Fruit fly (Drosophila melanogaster): ENCODE data around the gene Shawl.
A peak's percentile ranks its signal among the peaks of the same experiment; 100 is the strongest.

The Shawl gene

dm6 chr2L:9387240-9387672 lies 27.7 kb downstream of the Shawl start, which contains the start of gene Aldh (continued):
- TF ChIP-seq en (GFP tag; optimal IDR thresholded peaks at IDR 0.05) = no peak
- TF ChIP-seq sna (GFP tag; IDR thresholded peaks at IDR 0.05; ENCODE audit: partially characterized antibody) = no peak
- no peak for TF ChIP-seq Elba2 (GFP tag; optimal IDR thresholded peaks at IDR 0.05)
- peak; percentile 11 for TF ChIP-seq CG1602 (GFP tag; optimal IDR thresholded peaks at IDR 0.05)
- TF ChIP-seq maf-S (GFP tag; optimal IDR thresholded peaks at IDR 0.05) = no peak
- TF ChIP-seq Tbp (GFP tag; optimal IDR thresholded peaks at IDR 0.05) = no peak
- no peak for TF ChIP-seq chm (GFP tag; IDR thresholded peaks at IDR 0.05)
- TF ChIP-seq YL-1 (GFP tag; optimal IDR thresholded peaks at IDR 0.05) = no peak
- no peak for TF ChIP-seq MESR4 (GFP tag; optimal IDR thresholded peaks at IDR 0.05)
- TF ChIP-seq CG43689 (GFP tag; IDR thresholded peaks at IDR 0.05) = no peak
- no peak for TF ChIP-seq HLHmδ (GFP tag; optimal IDR thresholded peaks at IDR 0.05)
- TF ChIP-seq CG17568 (GFP tag; optimal IDR thresholded peaks at IDR 0.05) = no peak
- TF ChIP-seq NC2β (GFP tag; optimal IDR thresholded peaks at IDR 0.05) = no peak
- TF ChIP-seq rib (GFP tag; IDR thresholded peaks at IDR 0.05) = peak; percentile 32; the same call in 1 of the 2 replicates
- TF ChIP-seq pan (optimal IDR thresholded peaks at IDR 0.05) = no peak
- TF ChIP-seq pan (GFP tag; optimal IDR thresholded peaks at IDR 0.05 in 1 of 2, IDR thresholded peaks at IDR 0.05 in 1 of 2) = no peak
- no peak for TF ChIP-seq Nf-YB (GFP tag; optimal IDR thresholded peaks at IDR 0.05)
- TF ChIP-seq gro (GFP tag; optimal IDR thresholded peaks at IDR 0.05) = no peak
- TF ChIP-seq CG4328 (GFP tag; optimal IDR thresholded peaks at IDR 0.05) = peak; percentile 20
- no peak for TF ChIP-seq CG2202 (tag; optimal IDR thresholded peaks at IDR 0.05)
- no peak for TF ChIP-seq mld (GFP tag; IDR thresholded peaks at IDR 0.05; ENCODE audit: partially characterized antibody)
- TF ChIP-seq ttk (GFP tag; IDR thresholded peaks at IDR 0.05) = no peak
- TF ChIP-seq twi (tag; optimal IDR thresholded peaks at IDR 0.05) = no peak
- TF ChIP-seq run (tag; optimal IDR thresholded peaks at IDR 0.05) = no peak
- TF ChIP-seq CG6854 (GFP tag; optimal IDR thresholded peaks at IDR 0.05) = no peak
- TF ChIP-seq Ets97D (GFP tag; optimal IDR thresholded peaks at IDR 0.05) = no peak
- peak; percentile 33 for TF ChIP-seq CG15514 (GFP tag; optimal IDR thresholded peaks at IDR 0.05)
- no peak for TF ChIP-seq bsh (GFP tag; optimal IDR thresholded peaks at IDR 0.05)
- TF ChIP-seq Dek (tag; optimal IDR thresholded peaks at IDR 0.05) = peak; percentile 56
- no peak for TF ChIP-seq CG11398 (GFP tag; optimal IDR thresholded peaks at IDR 0.05)
- TF ChIP-seq E2f1 (GFP tag; IDR thresholded peaks at IDR 0.05) = no peak
- peak; percentile 18 for TF ChIP-seq NfI (GFP tag; optimal IDR thresholded peaks at IDR 0.05)
- TF ChIP-seq CG12659 (GFP tag; optimal IDR thresholded peaks at IDR 0.05) = peak; percentile 28
- no peak for TF ChIP-seq ERR (GFP tag; optimal IDR thresholded peaks at IDR 0.05)
- no peak for TF ChIP-seq CG30020 (tag; optimal IDR thresholded peaks at IDR 0.05)
- TF ChIP-seq CG17385 (GFP tag; optimal IDR thresholded peaks at IDR 0.05) = peak; percentile 30
- no peak for TF ChIP-seq D (optimal IDR thresholded peaks at IDR 0.05)
- TF ChIP-seq D (GFP tag; optimal IDR thresholded peaks at IDR 0.05) = no peak
- no peak for TF ChIP-seq hbn (GFP tag; IDR thresholded peaks at IDR 0.05; ENCODE audit: partially characterized antibody)
- peak; percentile 71 for TF ChIP-seq exex (tag; optimal IDR thresholded peaks at IDR 0.05)
- TF ChIP-seq D19B (GFP tag; optimal IDR thresholded peaks at IDR 0.05) = peak; percentile 43
- TF ChIP-seq CG33213 (GFP tag; optimal IDR thresholded peaks at IDR 0.05) = no peak
- no peak for TF ChIP-seq Ssrp (tag; optimal IDR thresholded peaks at IDR 0.05)
- no peak for TF ChIP-seq Side (GFP tag; optimal IDR thresholded peaks at IDR 0.05)
- peak; percentile 63 for TF ChIP-seq Dbx (GFP tag; IDR thresholded peaks at IDR 0.05)
- no peak for TF ChIP-seq Ravus (GFP tag; IDR thresholded peaks at IDR 0.05)
- TF ChIP-seq sug (tag; optimal IDR thresholded peaks at IDR 0.05) = peak; percentile 49
- no peak for TF ChIP-seq Taf1 (GFP tag; IDR thresholded peaks at IDR 0.05)
- TF ChIP-seq CG3163 (GFP tag; optimal IDR thresholded peaks at IDR 0.05) = peak; percentile 5
- TF ChIP-seq Aef1 (GFP tag; IDR thresholded peaks at IDR 0.05) = no peak
- no peak for TF ChIP-seq CG8388 (GFP tag; optimal IDR thresholded peaks at IDR 0.05)
- no peak for TF ChIP-seq CG2712 (tag; optimal IDR thresholded peaks at IDR 0.05)
